Fruit fly (Drosophila melanogaster) whole organism, wandering third instar larva: ENCODE results near the gene Nrx-1.
A peak's percentile ranks its signal among the peaks of the same experiment; 100 is the strongest.

Source experiments
- CG32264 ChIP-seq: fragments of 200-800 bp; sonication (Bioruptor generic); optimal IDR thresholded peaks from 2 replicates; lab custom pipeline; 2016; ENCODE audit warnings: missing biosample characterization, missing genetic modification characterization
- CG9705 ChIP-seq: fragments of 200-800 bp; sonication (Bioruptor generic); optimal IDR thresholded peaks from 2 replicates; lab custom pipeline; 2018; ENCODE audit warnings: missing biosample characterization, mild to moderate bottlenecking, missing genetic modification characterization
- Dfd ChIP-seq: fragments of >200 bp; optimal IDR thresholded peaks from 2 replicates; lab custom pipeline; 2017; ENCODE audit warnings: missing biosample characterization, missing genetic modification characterization
- GATAd ChIP-seq: sonication (Bioruptor generic); optimal IDR thresholded peaks from 2 replicates; lab custom pipeline; 2016; ENCODE audit warnings: missing biosample characterization, missing genetic modification characterization
- HLH106 ChIP-seq: fragments of 200-800 bp; optimal IDR thresholded peaks from 3 replicates; lab custom pipeline; 2019; ENCODE audit warnings: missing biosample characterization, mild to moderate bottlenecking, missing genetic modification characterization, moderate library complexity
- Hnf4 ChIP-seq: fragments of 200-800 bp; sonication (Bioruptor generic); optimal IDR thresholded peaks from 2 replicates; lab custom pipeline; 2016; ENCODE audit warnings: missing biosample characterization, mild to moderate bottlenecking, missing genetic modification characterization
- Hr78 ChIP-seq: fragments of >200 bp; optimal IDR thresholded peaks from 2 replicates; lab custom pipeline; 2017; ENCODE audit warnings: missing biosample characterization, missing genetic modification characterization
- Jra ChIP-seq: sonication (Bioruptor generic); optimal IDR thresholded peaks from 2 replicates; lab custom pipeline; 2016; ENCODE audit warnings: missing biosample characterization, missing genetic modification characterization
- Mio ChIP-seq: sonication (Bioruptor generic); optimal IDR thresholded peaks from 2 replicates; lab custom pipeline; 2016; ENCODE audit warnings: missing biosample characterization, missing genetic modification characterization
- Myc ChIP-seq: fragments of >200 bp; optimal IDR thresholded peaks from 2 replicates; lab custom pipeline; 2017
- OdsH ChIP-seq: fragments of 200-800 bp; sonication (Bioruptor generic); optimal IDR thresholded peaks from 2 replicates; lab custom pipeline; 2016; ENCODE audit warnings: missing biosample characterization, mild to moderate bottlenecking, missing genetic modification characterization
- Rel ChIP-seq, 2 experiments: fragments of 200-800 bp; sonication (Bioruptor generic) in 1 of 2; optimal IDR thresholded peaks; 2 replicates in 1 of 2; 3 replicates in 1 of 2; lab custom pipeline; 2016 to 2019; ENCODE audit warnings: mild to moderate bottlenecking in 2 of 2, missing biosample characterization in 2 of 2, missing genetic modification characterization in 2 of 2, moderate library complexity in 1 of 2
- Vsx2 ChIP-seq: fragments of 200-300, 225-300 bp; sonication (Bioruptor generic); optimal IDR thresholded peaks from 2 replicates; lab custom pipeline; 2018; ENCODE audit warnings: missing biosample characterization, missing genetic modification characterization; ENCODE audit not compliant: partially characterized antibody
- br ChIP-seq: fragments of 200-800 bp; sonication (Bioruptor generic); optimal IDR thresholded peaks from 2 replicates; lab custom pipeline; 2016; ENCODE audit warnings: missing biosample characterization, missing genetic modification characterization
- dl ChIP-seq, 2 experiments: fragments of 175-275, 200-275 bp in 1 of 2; fragments of 200-275 bp in 1 of 2; sonication (Bioruptor generic); optimal IDR thresholded peaks; lab custom pipeline; 2018; ENCODE audit warnings: mild to moderate bottlenecking in 2 of 2, missing biosample characterization in 2 of 2, missing genetic modification characterization in 2 of 2, moderate library complexity in 2 of 2; ENCODE audit not compliant: partially characterized antibody in 2 of 2, insufficient read depth in 1 of 2
- dsf ChIP-seq: sonication (Bioruptor generic); optimal IDR thresholded peaks from 2 replicates; lab custom pipeline; 2016; ENCODE audit warnings: missing biosample characterization, missing genetic modification characterization, borderline replicate concordance
- ey ChIP-seq: fragments of 200-800 bp; sonication (Bioruptor generic); optimal IDR thresholded peaks from 2 replicates; lab custom pipeline; 2016; ENCODE audit warnings: missing biosample characterization, missing genetic modification characterization
- foxo ChIP-seq, 2 experiments: fragments of 200-800 bp; sonication (Bioruptor generic); optimal IDR thresholded peaks; 2 replicates in 1 of 2; 3 replicates in 1 of 2; lab custom pipeline; 2016 to 2017; ENCODE audit warnings: missing biosample characterization in 2 of 2, missing genetic modification characterization in 2 of 2
- fru ChIP-seq: fragments of 200-800 bp; sonication (Bioruptor generic); optimal IDR thresholded peaks from 3 replicates; lab custom pipeline; 2016; ENCODE audit warnings: missing biosample characterization, mild to moderate bottlenecking, missing genetic modification characterization
- h ChIP-seq: fragments of 200-800 bp; sonication (Bioruptor generic); optimal IDR thresholded peaks from 3 replicates; lab custom pipeline; 2016; ENCODE audit warnings: missing biosample characterization, mild to moderate bottlenecking, missing genetic modification characterization
- psq ChIP-seq: fragments of 200-800 bp; sonication (Bioruptor generic); optimal IDR thresholded peaks from 3 replicates; lab custom pipeline; 2017; ENCODE audit warnings: missing biosample characterization, mild to moderate bottlenecking, missing genetic modification characterization, moderate library complexity
- rgr ChIP-seq: fragments of 200-800 bp; sonication (Bioruptor generic); optimal IDR thresholded peaks from 3 replicates; lab custom pipeline; 2016; ENCODE audit warnings: missing biosample characterization, mild to moderate bottlenecking, missing genetic modification characterization
- tai ChIP-seq: sonication (Bioruptor generic); optimal IDR thresholded peaks from 2 replicates; lab custom pipeline; 2016; ENCODE audit warnings: missing biosample characterization, missing genetic modification characterization
- usp ChIP-seq: fragments of >200 bp; optimal IDR thresholded peaks from 2 replicates; lab custom pipeline; 2017; ENCODE audit warnings: missing biosample characterization, missing genetic modification characterization

The Nrx-1 gene

DNA sequence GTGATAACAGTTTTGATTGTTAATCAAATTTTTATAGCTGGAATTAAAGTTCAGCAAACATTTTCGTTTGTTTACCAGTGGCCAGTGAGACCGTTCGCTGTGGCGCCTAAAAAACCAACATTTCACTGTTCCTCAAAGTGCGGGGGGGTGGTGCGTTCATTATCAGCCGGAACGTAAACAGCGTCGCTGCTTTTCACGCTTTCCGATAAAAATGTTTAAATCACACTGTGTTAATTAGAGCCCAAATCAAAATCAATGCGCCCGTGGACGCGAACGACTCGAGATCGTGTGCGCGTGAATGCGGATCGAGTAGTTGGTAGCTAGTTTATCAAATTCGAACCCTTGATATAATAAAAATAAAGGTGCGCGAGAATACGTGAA, 20.4 kb upstream of the Nrx-1 start, which contains the start of gene CG34376 (continued):
- TF ChIP-seq foxo (GFP tag; optimal IDR thresholded peaks at IDR 0.05; lab: Kevin White, UChicago) (no peak), Myc (lab: Kevin White, UChicago) (no peak), rgr (GFP tag; lab: Kevin White, UChicago) (peak; percentile 8), Hnf4 (GFP tag; lab: Kevin White, UChicago) (no peak), OdsH (no peak), psq (GFP tag; lab: Kevin White, UChicago) (peak; percentile 88), tai (GFP tag; lab: Kevin White, UChicago) (no peak), Jra (no peak)

- no peak for TF ChIP-seq psq (GFP tag; lab: Kevin White, UChicago)
- TF ChIP-seq Myc (lab: Kevin White, UChicago): no peak
- TF ChIP-seq dl (GFP tag; optimal IDR thresholded peaks at IDR 0.05; lab: Kevin White, UChicago; ENCODE audit: insufficient read depth in 1 of 2, partially characterized antibody in 2 of 2): no peak
- no peak for TF ChIP-seq h
- no peak for TF ChIP-seq foxo (GFP tag; optimal IDR thresholded peaks at IDR 0.05; lab: Kevin White, UChicago)
- TF ChIP-seq GATAd: no peak
- TF ChIP-seq OdsH: no peak
- TF ChIP-seq CG9705: no peak
- no peak for TF ChIP-seq br (GFP tag; lab: Kevin White, UChicago)
- TF ChIP-seq CG32264 (GFP tag; lab: Kevin White, UChicago): no peak
- TF ChIP-seq Jra: no peak
- no peak for TF ChIP-seq dsf (GFP tag; lab: Kevin White, UChicago)
- TF ChIP-seq, all 38 proteins: peak for 0
Observed at dm6 chr3R:22449871-22450424, 18.4 kb upstream of the Nrx-1 start.

- TF ChIP-seq Hr78 (GFP tag; lab: Kevin White, UChicago) (no peak), psq (GFP tag; lab: Kevin White, UChicago) (no peak), usp (GFP tag; lab: Kevin White, UChicago) (no peak), Dfd (GFP tag; lab: Kevin White, UChicago) (no peak), OdsH (no peak), br (GFP tag; lab: Kevin White, UChicago) (no peak), HLH106 (tag; lab: Kevin White, UChicago) (no peak), Rel (GFP tag; optimal IDR thresholded peaks at IDR 0.05; lab: Kevin White, UChicago) (no peak), Rel (tag; optimal IDR thresholded peaks at IDR 0.05; lab: Kevin White, UChicago) (no peak)
Observed at dm6 chr3R:22454397-22455334, 13.6 kb upstream of the Nrx-1 start.

DNA sequence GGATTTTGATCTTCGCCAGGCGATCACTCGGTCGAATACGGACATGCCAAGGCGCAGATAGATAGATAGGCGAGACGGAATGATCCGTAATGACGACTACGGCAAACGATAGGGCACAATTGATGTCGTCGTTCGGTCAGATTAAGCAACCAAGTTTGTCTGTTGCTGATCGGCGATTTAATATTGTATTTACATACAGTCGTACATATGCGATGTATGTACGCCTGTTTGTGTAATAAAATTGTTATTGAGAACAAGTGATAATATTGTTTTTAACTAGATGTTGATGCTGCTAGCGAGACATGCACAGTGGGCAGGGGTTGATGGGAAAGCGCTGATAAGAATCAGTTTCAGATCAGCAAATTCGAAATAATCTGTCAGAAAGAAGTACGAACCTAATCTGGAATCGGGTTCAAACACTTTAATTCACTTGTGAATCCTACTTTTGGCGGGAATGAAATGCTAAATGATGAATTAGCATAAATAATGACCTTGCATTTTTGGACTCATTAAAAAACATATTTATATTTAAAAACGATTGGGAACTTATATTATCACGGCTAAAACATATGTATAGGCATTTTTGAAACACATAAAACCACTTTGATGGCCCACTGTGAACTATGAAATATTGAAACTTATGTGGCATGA, 12.9 kb upstream of the Nrx-1 start:
- TF ChIP-seq OdsH (peak; percentile 2), fru (GFP tag; lab: Kevin White, UChicago) (peak; percentile 19), foxo (GFP tag; optimal IDR thresholded peaks at IDR 0.05; lab: Kevin White, UChicago) (peak in 1 of 2 experiments; percentile 15), ey (GFP tag; lab: Kevin White, UChicago) (peak; percentile 4), Jra (no peak)

dm6 chr3R:22456007-22456406, 12.3 kb upstream of the Nrx-1 start:
- TF ChIP-seq h (no peak), Vsx2 (no peak), CG32264 (GFP tag; lab: Kevin White, UChicago) (no peak), br (GFP tag; lab: Kevin White, UChicago) (no peak), Mio (no peak), Rel (GFP tag; optimal IDR thresholded peaks at IDR 0.05; lab: Kevin White, UChicago) (no peak), Rel (tag; optimal IDR thresholded peaks at IDR 0.05; lab: Kevin White, UChicago) (peak; percentile 80)
